Worm (Caenorhabditis elegans): ENCODE results near the gene dos-1.
A peak's percentile ranks its signal among the peaks of the same experiment; 100 is the strongest.

Gene dos-1

ce11 chrIII:9145765-9146164 is 42.0 kb downstream of the dos-1 start, which contains the start of gene ZK512.8:
ZK512.8 (plus strand) TSS chrIII:9146065.
- TF ChIP-seq ama-1 (optimal IDR thresholded peaks at IDR 0.05) (no peak), jun-1 (tag; optimal IDR thresholded peaks at IDR 0.05) (no peak), pha-4 (GFP tag; IDR thresholded peaks at IDR 0.05) (no peak), pha-4 (tag; optimal IDR thresholded peaks at IDR 0.05) (no peak), vab-7 (GFP tag; IDR thresholded peaks at IDR 0.05) (no peak), hmg-1.1 (GFP tag; IDR thresholded peaks at IDR 0.05) (no peak), mdt-29 (GFP tag; IDR thresholded peaks at IDR 0.05) (no peak), ztf-11 (tag; optimal IDR thresholded peaks at IDR 0.05) (no peak), dpl-1 (GFP tag; optimal IDR thresholded peaks at IDR 0.05) (no peak), egl-27 (tag; optimal IDR thresholded peaks at IDR 0.05) (no peak), saeg-2 (GFP tag; IDR thresholded peaks at IDR 0.05) (no peak), nhr-28 (tag; optimal IDR thresholded peaks at IDR 0.05) (no peak)

- no peak for TF ChIP-seq skn-1 (tag; optimal IDR thresholded peaks at IDR 0.05)
- no peak for TF ChIP-seq dmd-8 (GFP tag; IDR thresholded peaks at IDR 0.05)
- TF ChIP-seq rbr-2 (tag; optimal IDR thresholded peaks at IDR 0.05): no peak
- TF ChIP-seq aha-1 (tag): peak; percentile 90
- no peak for TF ChIP-seq nhr-48 (tag; optimal IDR thresholded peaks at IDR 0.05)
Observed at ce11 chrIII:9149132-9149531, 45.4 kb downstream of the dos-1 start.

- TF ChIP-seq spr-1 (tag; optimal IDR thresholded peaks at IDR 0.05) (no peak), daf-16 (GFP tag; optimal IDR thresholded peaks at IDR 0.05) (no peak), daf-16 (tag; optimal IDR thresholded peaks at IDR 0.05) (no peak), lin-39 (tag; optimal IDR thresholded peaks at IDR 0.05) (no peak), aha-1 (tag) (peak; percentile 19), lsy-2 (tag; optimal IDR thresholded peaks at IDR 0.05) (no peak), zip-11 (GFP tag; IDR thresholded peaks at IDR 0.05) (no peak), dmd-9 (GFP tag; IDR thresholded peaks at IDR 0.05) (no peak), F49E8.2 (tag; optimal IDR thresholded peaks at IDR 0.05; ENCODE audit: borderline replicate concordance) (no peak)
Observed at ce11 chrIII:9151782-9152181, 48.0 kb downstream of the dos-1 start.

- TF ChIP-seq daf-16 (GFP tag; optimal IDR thresholded peaks at IDR 0.05) (peak in 1 of 2 experiments; percentile 9), daf-16 (tag; optimal IDR thresholded peaks at IDR 0.05) (no peak), nhr-77 (tag; optimal IDR thresholded peaks at IDR 0.05) (no peak), hlh-30 (tag; optimal IDR thresholded peaks at IDR 0.05; ENCODE audit: insufficient read depth) (peak; percentile 27), dve-1 (tag; optimal IDR thresholded peaks at IDR 0.05; ENCODE audit: insufficient read depth) (no peak), nhr-11 (tag; optimal IDR thresholded peaks at IDR 0.05) (peak; percentile 17)
Observed at ce11 chrIII:9152950-9153349, 49.2 kb downstream of the dos-1 start.

ce11 chrIII:9153809-9154208 is 50.1 kb downstream of the dos-1 start, which contains the start of gene nhl-1:
nhl-1 (minus strand) TSS chrIII:9153909.
- TF ChIP-seq zag-1 (tag; optimal IDR thresholded peaks at IDR 0.05) (no peak), nhr-6 (tag; optimal IDR thresholded peaks at IDR 0.05) (no peak), lir-3 (tag; optimal IDR thresholded peaks at IDR 0.05) (no peak), Y105C5A.15 (GFP tag; IDR thresholded peaks at IDR 0.05) (no peak), nhr-10 (tag; optimal IDR thresholded peaks at IDR 0.05) (no peak), lin-13 (GFP tag; optimal IDR thresholded peaks at IDR 0.05) (no peak), snpc-1.2 (GFP tag; IDR thresholded peaks at IDR 0.05) (no peak), cey-2 (tag; optimal IDR thresholded peaks at IDR 0.05; ENCODE audit: borderline replicate concordance, insufficient read depth) (no peak), pha-4 (GFP tag; IDR thresholded peaks at IDR 0.05) (no peak), pha-4 (tag; optimal IDR thresholded peaks at IDR 0.05) (no peak), sdz-12 (GFP tag; optimal IDR thresholded peaks at IDR 0.05) (no peak), dmd-8 (GFP tag; IDR thresholded peaks at IDR 0.05) (no peak), spr-3 (GFP tag; optimal IDR thresholded peaks at IDR 0.05) (no peak), mxl-3 (GFP tag; optimal IDR thresholded peaks at IDR 0.05) (no peak), lin-38 (GFP tag; IDR thresholded peaks at IDR 0.05) (no peak), lsy-2 (tag; optimal IDR thresholded peaks at IDR 0.05) (no peak), unc-39 (tag; optimal IDR thresholded peaks at IDR 0.05) (no peak)

Measured in whole organism, L4 larva.